Worm (Caenorhabditis elegans): ENCODE data around the gene M151.3.

The M151.3 gene

ce11 chrII:3639238-3639637 is 12.3 kb downstream of the M151.3 start, which contains the start of gene fbxb-31:
TSS of gene fbxb-31 (minus strand) at chrII:3639338.
- no peak for TF ChIP-seq W03F9.2 (tag; optimal IDR thresholded peaks at IDR 0.05)
- TF ChIP-seq dao-5 (tag; optimal IDR thresholded peaks at IDR 0.05): no peak
- no peak for TF ChIP-seq him-1 (tag; optimal IDR thresholded peaks at IDR 0.05)

- TF ChIP-seq W03F9.2 (tag; optimal IDR thresholded peaks at IDR 0.05) (no peak), dao-5 (tag; optimal IDR thresholded peaks at IDR 0.05) (no peak), him-1 (tag; optimal IDR thresholded peaks at IDR 0.05) (no peak)
Observed at ce11 chrII:3640197-3640596, 13.2 kb downstream of the M151.3 start, which contains the start of gene M151.10. TSS of gene M151.10 (minus strand) at chrII:3640297.

- TF ChIP-seq dao-5 (tag; optimal IDR thresholded peaks at IDR 0.05) (no peak), W03F9.2 (tag; optimal IDR thresholded peaks at IDR 0.05) (no peak), him-1 (tag; optimal IDR thresholded peaks at IDR 0.05) (no peak)
Observed at ce11 chrII:3641197-3641596, 14.2 kb downstream of the M151.3 start, which contains the start of gene M151.1. TSS of gene M151.1 (plus strand) at chrII:3641497.

ce11 chrII:3647111-3647510 is 20.1 kb downstream of the M151.3 start, which contains the start of gene fbxb-33:
TSS of gene fbxb-33 (plus strand) at chrII:3647411.
- TF ChIP-seq W03F9.2 (tag; optimal IDR thresholded peaks at IDR 0.05): no peak
- no peak for TF ChIP-seq him-1 (tag; optimal IDR thresholded peaks at IDR 0.05)
- no peak for TF ChIP-seq dao-5 (tag; optimal IDR thresholded peaks at IDR 0.05)

- no peak for TF ChIP-seq dao-5 (tag; optimal IDR thresholded peaks at IDR 0.05)
- TF ChIP-seq W03F9.2 (tag; optimal IDR thresholded peaks at IDR 0.05): no peak
- TF ChIP-seq him-1 (tag; optimal IDR thresholded peaks at IDR 0.05): no peak
Observed at ce11 chrII:3655378-3655777, 28.4 kb downstream of the M151.3 start, which contains the start of gene F19B10.5. TSS of gene F19B10.5 (plus strand) at chrII:3655678.

ce11 chrII:3659776-3660175 is 32.8 kb downstream of the M151.3 start, which contains the start of gene F19B10.4:
TSS of gene F19B10.4 (plus strand) at chrII:3660076.
- TF ChIP-seq dao-5 (tag; optimal IDR thresholded peaks at IDR 0.05) (no peak), him-1 (tag; optimal IDR thresholded peaks at IDR 0.05) (no peak), W03F9.2 (tag; optimal IDR thresholded peaks at IDR 0.05) (no peak)

ce11 chrII:3661932-3662331 is 35.0 kb downstream of the M151.3 start, which contains the start of gene F19B10.13:
TSS of gene F19B10.13 (plus strand) at chrII:3662274.
- TF ChIP-seq him-1 (tag; optimal IDR thresholded peaks at IDR 0.05): no peak
- no peak for TF ChIP-seq dao-5 (tag; optimal IDR thresholded peaks at IDR 0.05)
- no peak for TF ChIP-seq W03F9.2 (tag; optimal IDR thresholded peaks at IDR 0.05)

- TF ChIP-seq dao-5 (tag; optimal IDR thresholded peaks at IDR 0.05) (no peak), W03F9.2 (tag; optimal IDR thresholded peaks at IDR 0.05) (no peak), him-1 (tag; optimal IDR thresholded peaks at IDR 0.05) (no peak)
Observed at ce11 chrII:3663796-3664195, 36.8 kb downstream of the M151.3 start, which contains the start of gene F19B10.6. TSS of gene F19B10.6 (minus strand) at chrII:3663896.

ce11 chrII:3664470-3664869 is 37.5 kb downstream of the M151.3 start, which contains the start of gene F19B10.3:
TSS of gene F19B10.3 (plus strand) at chrII:3664770.
- no peak for TF ChIP-seq W03F9.2 (tag; optimal IDR thresholded peaks at IDR 0.05)
- no peak for TF ChIP-seq dao-5 (tag; optimal IDR thresholded peaks at IDR 0.05)
- TF ChIP-seq him-1 (tag; optimal IDR thresholded peaks at IDR 0.05): no peak

ce11 chrII:3665181-3665580 is 38.2 kb downstream of the M151.3 start:
- TF ChIP-seq him-1 (tag; optimal IDR thresholded peaks at IDR 0.05): no peak
- no peak for TF ChIP-seq dao-5 (tag; optimal IDR thresholded peaks at IDR 0.05)
- no peak for TF ChIP-seq W03F9.2 (tag; optimal IDR thresholded peaks at IDR 0.05)

ce11 chrII:3669315-3669714 is 42.3 kb downstream of the M151.3 start, which contains the start of gene srx-97:
TSS of gene srx-97 (minus strand) at chrII:3669415.
- TF ChIP-seq dao-5 (tag; optimal IDR thresholded peaks at IDR 0.05): no peak
- TF ChIP-seq him-1 (tag; optimal IDR thresholded peaks at IDR 0.05): no peak
- no peak for TF ChIP-seq W03F9.2 (tag; optimal IDR thresholded peaks at IDR 0.05)

ce11 chrII:3670956-3671355 is 44.0 kb downstream of the M151.3 start, which contains the start of gene srx-98:
TSS of gene srx-98 (minus strand) at chrII:3671056.
- TF ChIP-seq dao-5 (tag; optimal IDR thresholded peaks at IDR 0.05): no peak
- no peak for TF ChIP-seq him-1 (tag; optimal IDR thresholded peaks at IDR 0.05)
- TF ChIP-seq W03F9.2 (tag; optimal IDR thresholded peaks at IDR 0.05): no peak

- TF ChIP-seq him-1 (tag; optimal IDR thresholded peaks at IDR 0.05) (no peak), dao-5 (tag; optimal IDR thresholded peaks at IDR 0.05) (no peak), W03F9.2 (tag; optimal IDR thresholded peaks at IDR 0.05) (no peak)
Observed at ce11 chrII:3673493-3673892, 46.5 kb downstream of the M151.3 start, which contains the start of gene sea-1. TSS of gene sea-1 (minus strand) at chrII:3673593.

ce11 chrII:3675176-3675575 is 48.2 kb downstream of the M151.3 start, which contains the start of gene F19B10.2:
TSS of gene F19B10.2 (plus strand) at chrII:3675476.
- TF ChIP-seq dao-5 (tag; optimal IDR thresholded peaks at IDR 0.05): no peak
- no peak for TF ChIP-seq him-1 (tag; optimal IDR thresholded peaks at IDR 0.05)
- TF ChIP-seq W03F9.2 (tag; optimal IDR thresholded peaks at IDR 0.05): no peak

Data from whole organism, L4/young adult.